Fruit fly (Drosophila melanogaster) whole organism: ENCODE results near the gene GABA-B-R2.
A peak's percentile ranks its signal among the peaks of the same experiment; 100 is the strongest.

Experiments used
- CG8478 ChIP-seq: fragments of >200 bp; optimal IDR thresholded peaks from 2 replicates; lab custom pipeline; 2018; ENCODE audit warnings: inconsistent platforms
- Dll ChIP-seq: fragments of >200 bp; optimal IDR thresholded peaks from 2 replicates; lab custom pipeline; 2017
- EcR ChIP-seq, 2 experiments: fragments of >200 bp; optimal IDR thresholded peaks; 2 replicates each; lab custom pipeline; 2017; ENCODE audit warnings: missing biosample characterization in 2 of 2, missing genetic modification characterization in 2 of 2, missing genetic modification reagents in 2 of 2
- psq ChIP-seq: fragments of >200 bp; optimal IDR thresholded peaks from 2 replicates; lab custom pipeline; 2017
- usp ChIP-seq: fragments of >200 bp; optimal IDR thresholded peaks from 2 replicates; lab custom pipeline; 2017; ENCODE audit warnings: missing biosample characterization, missing genetic modification characterization, mixed read lengths

The GABA-B-R2 gene

DNA sequence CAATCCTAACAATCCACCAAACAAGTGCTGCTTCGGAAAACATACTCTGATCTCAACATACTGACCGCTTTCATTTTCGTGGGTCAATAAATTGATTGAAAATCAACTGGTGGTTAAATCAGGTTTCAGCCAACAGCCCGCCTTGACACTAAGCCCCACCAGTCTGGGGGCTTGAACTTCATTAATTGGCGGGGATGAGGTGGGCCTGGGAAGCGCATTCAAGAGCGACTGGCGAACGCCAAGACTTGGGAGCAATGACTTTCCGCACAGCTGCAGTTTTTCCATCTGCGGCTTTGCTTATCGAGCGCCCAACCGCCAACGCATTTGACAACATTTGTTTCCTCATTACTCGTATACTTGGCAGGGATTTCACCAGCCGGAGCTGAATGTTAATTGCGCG lies 49.0 kb downstream of the GABA-B-R2 start:
- TF ChIP-seq Dll (lab: Kevin White, UChicago): no peak
- TF ChIP-seq EcR (GFP tag; optimal IDR thresholded peaks at IDR 0.05; lab: Kevin White, UChicago): peak in 1 of 2 experiments; percentile 53

DNA sequence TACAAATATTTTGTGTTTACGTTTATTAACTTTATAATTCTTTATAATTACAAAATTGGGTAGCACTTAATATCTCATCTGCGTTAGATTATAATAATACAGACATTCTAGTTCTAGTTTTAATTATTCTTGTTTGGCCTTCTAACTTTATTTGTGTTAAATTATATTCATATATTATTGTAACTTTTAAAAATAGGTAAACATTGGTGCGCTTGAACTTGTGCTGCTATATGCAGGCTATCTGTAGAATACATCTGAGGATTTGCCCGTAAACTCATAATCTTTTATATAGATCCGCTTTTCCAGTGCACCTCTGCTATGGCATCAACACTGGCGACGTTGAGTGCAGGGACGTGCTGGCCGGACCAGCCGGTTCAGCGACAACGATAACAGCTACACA lies 53.2 kb downstream of the GABA-B-R2 start:
- TF ChIP-seq psq (lab: Kevin White, UChicago) (no peak), EcR (GFP tag; optimal IDR thresholded peaks at IDR 0.05; lab: Kevin White, UChicago) (no peak), usp (GFP tag; lab: Kevin White, UChicago) (no peak), Dll (lab: Kevin White, UChicago) (no peak), CG8478 (no peak)
